Fruit fly (Drosophila melanogaster): ENCODE results near the gene Cp19.

Gene Cp19

dm6 chr3L:8697862-8698261 is 31.8 kb upstream of the Cp19 start (continued):
- 0 out of 2 replicates have a peak, but pooled peaks have one; percentile 36 for TF ChIP-seq ham (GFP tag; IDR thresholded peaks at IDR 0.05)
- peak; percentile 89 for TF ChIP-seq Deaf1 (tag; optimal IDR thresholded peaks at IDR 0.05)
- 0 out of 2 replicates have a peak, but pooled peaks have one; percentile 40 for TF ChIP-seq gsb (GFP tag; IDR thresholded peaks at IDR 0.05)
- peak; percentile 37; the same call in 1 of the 2 replicates for TF ChIP-seq CG14014 (GFP tag; IDR thresholded peaks at IDR 0.05)

DNA sequence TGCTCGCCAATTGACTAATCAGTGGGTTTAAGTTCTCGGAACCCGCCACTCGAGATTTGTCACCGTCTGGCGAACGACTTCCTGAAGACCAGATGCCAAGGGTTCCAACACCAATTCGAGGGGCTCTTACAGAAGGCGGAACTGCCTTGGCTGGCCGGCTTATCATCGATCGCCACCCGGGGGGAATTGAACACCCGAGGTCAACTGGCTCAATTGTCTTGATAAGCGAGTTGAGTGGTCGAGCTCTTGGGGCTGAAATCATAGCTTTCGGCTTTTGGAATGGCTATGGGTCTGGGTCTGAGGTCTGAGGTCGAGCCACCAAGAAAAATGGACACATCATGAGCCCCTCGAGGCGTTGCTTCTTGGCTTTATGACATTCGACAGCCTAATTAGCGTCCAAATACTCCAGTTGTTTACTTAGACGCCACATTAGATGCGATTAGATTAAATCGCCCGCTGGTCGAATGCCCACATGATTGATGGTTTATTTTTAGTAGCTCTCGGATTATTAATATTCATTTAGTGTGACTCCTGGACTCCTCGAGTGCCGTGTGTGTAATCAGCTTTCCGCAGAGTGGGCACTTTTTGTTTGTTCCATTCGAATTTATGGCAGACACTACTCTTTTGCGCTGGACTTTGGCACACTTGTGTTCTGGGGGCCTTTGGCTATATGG is 31.0 kb upstream of the Cp19 start:
- no peak for TF ChIP-seq CG9876 (GFP tag; optimal IDR thresholded peaks at IDR 0.05)
- no peak for TF ChIP-seq CG1024 (GFP tag; IDR thresholded peaks at IDR 0.05)
- TF ChIP-seq kay (GFP tag; optimal IDR thresholded peaks at IDR 0.05), result no peak
- no peak for TF ChIP-seq cato (GFP tag; optimal IDR thresholded peaks at IDR 0.05; ENCODE audit: borderline replicate concordance)
- TF ChIP-seq Mad (GFP tag; optimal IDR thresholded peaks at IDR 0.05), result no peak
- TF ChIP-seq Jarid2 (GFP tag; optimal IDR thresholded peaks at IDR 0.05), result no peak
- no peak for TF ChIP-seq CG1792 (GFP tag; optimal IDR thresholded peaks at IDR 0.05)
- TF ChIP-seq CG33557 (GFP tag; optimal IDR thresholded peaks at IDR 0.05), result no peak
- TF ChIP-seq CG7786 (GFP tag; optimal IDR thresholded peaks at IDR 0.05), result no peak
- TF ChIP-seq CG30431 (GFP tag; optimal IDR thresholded peaks at IDR 0.05), result no peak
- no peak for TF ChIP-seq CG3838 (GFP tag; optimal IDR thresholded peaks at IDR 0.05)
- no peak for TF ChIP-seq Adf1 (GFP tag; IDR thresholded peaks at IDR 0.05)
- peak; percentile 41 for TF ChIP-seq sens (GFP tag)
- no peak for TF ChIP-seq Gsc (GFP tag; IDR thresholded peaks at IDR 0.05)
- no peak for TF ChIP-seq gfzf (GFP tag; optimal IDR thresholded peaks at IDR 0.05)
- no peak for TF ChIP-seq crc (GFP tag; optimal IDR thresholded peaks at IDR 0.05)
- TF ChIP-seq bcd (GFP tag; optimal IDR thresholded peaks at IDR 0.05), result no peak
- TF ChIP-seq zfh2 (GFP tag; optimal IDR thresholded peaks at IDR 0.05), result no peak
- peak; percentile 27 for TF ChIP-seq Nf-YC (tag; optimal IDR thresholded peaks at IDR 0.05)
- no peak for TF ChIP-seq CG6765 (GFP tag; optimal IDR thresholded peaks at IDR 0.05)
- no peak for TF ChIP-seq CG1529 (GFP tag; optimal IDR thresholded peaks at IDR 0.05)
- no peak for TF ChIP-seq Dbx (GFP tag; IDR thresholded peaks at IDR 0.05)
- no peak for TF ChIP-seq bbx (GFP tag; IDR thresholded peaks at IDR 0.05; ENCODE audit: partially characterized antibody)
- TF ChIP-seq CG15514 (GFP tag; optimal IDR thresholded peaks at IDR 0.05), result peak; percentile 0
- no peak for TF ChIP-seq CG2202 (tag; optimal IDR thresholded peaks at IDR 0.05)
- no peak for TF ChIP-seq CG12071 (GFP tag; optimal IDR thresholded peaks at IDR 0.05)
- TF ChIP-seq D19B (GFP tag; optimal IDR thresholded peaks at IDR 0.05), result no peak
- TF ChIP-seq Dip2 (GFP tag; IDR thresholded peaks at IDR 0.05), result no peak
- no peak for TF ChIP-seq oc (tag; optimal IDR thresholded peaks at IDR 0.05)
- no peak for TF ChIP-seq CG2712 (tag; optimal IDR thresholded peaks at IDR 0.05)
- TF ChIP-seq ash1 (GFP tag; optimal IDR thresholded peaks at IDR 0.05), result no peak
- TF ChIP-seq CG4404 (GFP tag; IDR thresholded peaks at IDR 0.05), result no peak
- peak; percentile 4 for TF ChIP-seq CG2678 (tag; optimal IDR thresholded peaks at IDR 0.05)
- TF ChIP-seq CG1647 (GFP tag; optimal IDR thresholded peaks at IDR 0.05), result no peak
- TF ChIP-seq odd (GFP tag; optimal IDR thresholded peaks at IDR 0.05), result peak; percentile 36
- TF ChIP-seq z (GFP tag; IDR thresholded peaks at IDR 0.05), result no peak
- no peak for TF ChIP-seq scrt (GFP tag; optimal IDR thresholded peaks at IDR 0.05)
- TF ChIP-seq knrl (GFP tag; IDR thresholded peaks at IDR 0.05; ENCODE audit: partially characterized antibody), result no peak
- TF ChIP-seq Ets65A (GFP tag), result no peak
- no peak for TF ChIP-seq br (optimal IDR thresholded peaks at IDR 0.05)
- TF ChIP-seq seq (GFP tag; IDR thresholded peaks at IDR 0.05), result no peak
- no peak for TF ChIP-seq ato (GFP tag; IDR thresholded peaks at IDR 0.05; ENCODE audit: partially characterized antibody)
- no peak for TF ChIP-seq CG32767 (GFP tag; IDR thresholded peaks at IDR 0.05)
- no peak for TF ChIP-seq Xbp1 (GFP tag; optimal IDR thresholded peaks at IDR 0.05)
- no peak for TF ChIP-seq CG15269 (tag; optimal IDR thresholded peaks at IDR 0.05)
- TF ChIP-seq lmd (GFP tag; IDR thresholded peaks at IDR 0.05), result no peak
